Worm (Caenorhabditis elegans): ENCODE measurements around the gene K07B1.4.

ce11 chrV:9291919-9292318, 36.9 kb upstream of the K07B1.4 start, which contains the start of gene ZK682.7:
- TF ChIP-seq ztf-23 (GFP tag; IDR thresholded peaks at IDR 0.05) (no peak), ref-1 (GFP tag; conservative IDR thresholded peaks at IDR 0.05) (no peak), klf-2 (GFP tag; conservative IDR thresholded peaks at IDR 0.05) (no peak), flt-1 (GFP tag; IDR thresholded peaks at IDR 0.05) (no peak), tab-1 (GFP tag; IDR thresholded peaks at IDR 0.05) (no peak), ztf-29 (GFP tag; IDR thresholded peaks at IDR 0.05) (no peak), T22C8.4 (GFP tag; IDR thresholded peaks at IDR 0.05) (no peak), med-1 (GFP tag; optimal IDR thresholded peaks at IDR 0.05; ENCODE audit: insufficient read depth) (no peak)

Measured in whole organism, midembryonic.